Fruit fly (Drosophila melanogaster): ENCODE measurements around the gene Akt.

The Akt gene

dm6 chr3R:16154263-16154662 is 55.2 kb downstream of the Akt start (continued):
- TF ChIP-seq CG32006 (GFP tag; optimal IDR thresholded peaks at IDR 0.05), result peak; percentile 26
- TF ChIP-seq CG31627 (GFP tag; optimal IDR thresholded peaks at IDR 0.05), result peak; percentile 4
- TF ChIP-seq esn (GFP tag; optimal IDR thresholded peaks at IDR 0.05), result peak; percentile 48
- TF ChIP-seq pdm3 (GFP tag; optimal IDR thresholded peaks at IDR 0.05), result peak; percentile 4
- TF ChIP-seq CG11294 (GFP tag; IDR thresholded peaks at IDR 0.05), result no peak
- no peak for TF ChIP-seq Sox14 (GFP tag; optimal IDR thresholded peaks at IDR 0.05)
- no peak for TF ChIP-seq Hr4 (GFP tag; optimal IDR thresholded peaks at IDR 0.05)
- peak; percentile 49 for TF ChIP-seq CG6276 (GFP tag; optimal IDR thresholded peaks at IDR 0.05)
- TF ChIP-seq salr (GFP tag; optimal IDR thresholded peaks at IDR 0.05), result peak in 1 of 2 experiments; percentile 24
- TF ChIP-seq eg (GFP tag; IDR thresholded peaks at IDR 0.05), result peak; percentile 89
- TF ChIP-seq Sox15 (GFP tag; optimal IDR thresholded peaks at IDR 0.05), result no peak
- TF ChIP-seq CG6163 (GFP tag; IDR thresholded peaks at IDR 0.05), result peak; percentile 81
- TF ChIP-seq Sox102F (GFP tag; optimal IDR thresholded peaks at IDR 0.05), result peak; percentile 54
- no peak for TF ChIP-seq CG8319 (GFP tag; optimal IDR thresholded peaks at IDR 0.05)
- TF ChIP-seq CG3919 (GFP tag; optimal IDR thresholded peaks at IDR 0.05), result peak; percentile 39
- TF ChIP-seq vri (GFP tag; optimal IDR thresholded peaks at IDR 0.05), result peak; percentile 77
- TF ChIP-seq Eip93F (GFP tag; optimal IDR thresholded peaks at IDR 0.05), result no peak
- no peak for TF ChIP-seq Eip75B (GFP tag; optimal IDR thresholded peaks at IDR 0.05)

- TF ChIP-seq eg (GFP tag; IDR thresholded peaks at IDR 0.05), result 0 out of 3 replicates have a peak, but pooled peaks have one; percentile 14
- TF ChIP-seq CG32006 (GFP tag; optimal IDR thresholded peaks at IDR 0.05), result peak; percentile 18
- TF ChIP-seq Met (GFP tag; optimal IDR thresholded peaks at IDR 0.05), result no peak
- no peak for TF ChIP-seq CG15336 (GFP tag; IDR thresholded peaks at IDR 0.05)
- no peak for TF ChIP-seq CG31627 (GFP tag; optimal IDR thresholded peaks at IDR 0.05)
- TF ChIP-seq CG4318 (GFP tag; optimal IDR thresholded peaks at IDR 0.05), result no peak
- no peak for TF ChIP-seq salr (GFP tag; optimal IDR thresholded peaks at IDR 0.05)
- no peak for TF ChIP-seq Eip78C (GFP tag)
- no peak for TF ChIP-seq Hr4 (GFP tag; optimal IDR thresholded peaks at IDR 0.05)
- no peak for TF ChIP-seq CG6276 (GFP tag; optimal IDR thresholded peaks at IDR 0.05)
- no peak for TF ChIP-seq topi (GFP tag; optimal IDR thresholded peaks at IDR 0.05)
- no peak for TF ChIP-seq Hr38 (GFP tag; optimal IDR thresholded peaks at IDR 0.05)
- peak; percentile 52 for TF ChIP-seq svp (GFP tag)
Measured at dm6 chr3R:16154682-16155081, 55.7 kb downstream of the Akt start, which contains the start of gene CG6006. CG6006 (plus strand) TSS chr3R:16154982.

Measured in whole organism, prepupa.